Fruit fly (Drosophila melanogaster): ENCODE measurements around the gene msi.
A peak's percentile ranks its signal among the peaks of the same experiment; 100 is the strongest.

msi gene

dm6 chr3R:25466166-25466565, 49.8 kb upstream of the msi start:
- TF ChIP-seq CG14710 (tag; optimal IDR thresholded peaks at IDR 0.05) (no peak), sqz (GFP tag; optimal IDR thresholded peaks at IDR 0.05) (peak; percentile 26)

- TF ChIP-seq sens (GFP tag) (peak; percentile 58), E2f1 (GFP tag; IDR thresholded peaks at IDR 0.05) (no peak), CG4328 (GFP tag; optimal IDR thresholded peaks at IDR 0.05) (no peak), tin (GFP tag; optimal IDR thresholded peaks at IDR 0.05) (no peak), CG17385 (GFP tag; optimal IDR thresholded peaks at IDR 0.05) (peak; percentile 55), CG17186 (GFP tag; optimal IDR thresholded peaks at IDR 0.05) (no peak), Hr51 (GFP tag; optimal IDR thresholded peaks at IDR 0.05) (no peak), HmgZ (tag; optimal IDR thresholded peaks at IDR 0.05) (no peak), CG6689 (GFP tag; IDR thresholded peaks at IDR 0.05) (no peak), Sin3A (optimal IDR thresholded peaks at IDR 0.05) (no peak), hth (optimal IDR thresholded peaks at IDR 0.05) (no peak), dpn (GFP tag; optimal IDR thresholded peaks at IDR 0.05) (no peak), Six4 (GFP tag; optimal IDR thresholded peaks at IDR 0.05) (no peak), pum (GFP tag; optimal IDR thresholded peaks at IDR 0.05) (no peak), al (GFP tag; IDR thresholded peaks at IDR 0.05) (no peak), CG15011 (GFP tag; optimal IDR thresholded peaks at IDR 0.05) (no peak), CG11085 (GFP tag; IDR thresholded peaks at IDR 0.05) (no peak), PHDP (tag; optimal IDR thresholded peaks at IDR 0.05) (no peak), CG32772 (GFP tag; IDR thresholded peaks at IDR 0.05) (no peak), CG30403 (GFP tag; optimal IDR thresholded peaks at IDR 0.05) (no peak), CG4854 (GFP tag; optimal IDR thresholded peaks at IDR 0.05) (no peak), CG17829 (tag; optimal IDR thresholded peaks at IDR 0.05) (no peak), fd64A (GFP tag; optimal IDR thresholded peaks at IDR 0.05) (no peak), CG7745 (tag; optimal IDR thresholded peaks at IDR 0.05) (peak; percentile 48), CG7271 (tag; optimal IDR thresholded peaks at IDR 0.05) (no peak), CG42726 (GFP tag; IDR thresholded peaks at IDR 0.05; ENCODE audit: partially characterized antibody) (no peak), D (optimal IDR thresholded peaks at IDR 0.05) (peak; percentile 68), D (GFP tag; optimal IDR thresholded peaks at IDR 0.05) (no peak), CG15479 (GFP tag; optimal IDR thresholded peaks at IDR 0.05) (peak; percentile 66), GATAe (GFP tag; conservative IDR thresholded peaks at IDR 0.05) (no peak), ken (GFP tag; IDR thresholded peaks at IDR 0.05) (no peak), kah (GFP tag; optimal IDR thresholded peaks at IDR 0.05) (peak; percentile 67), Ets65A (GFP tag) (no peak), Scr (GFP tag; IDR thresholded peaks at IDR 0.05; ENCODE audit: partially characterized antibody) (no peak), psq (GFP tag; optimal IDR thresholded peaks at IDR 0.05) (peak; percentile 81), Sry-δ (GFP tag; optimal IDR thresholded peaks at IDR 0.05) (no peak), CG9727 (GFP tag; optimal IDR thresholded peaks at IDR 0.05) (no peak), CG8290 (GFP tag; optimal IDR thresholded peaks at IDR 0.05) (no peak), CG8290 (tag; optimal IDR thresholded peaks at IDR 0.05) (no peak), CG18476 (GFP tag; optimal IDR thresholded peaks at IDR 0.05) (no peak), CG8924 (tag; optimal IDR thresholded peaks at IDR 0.05) (peak; percentile 55), crol (GFP tag; IDR thresholded peaks at IDR 0.05) (no peak), CG8281 (tag; optimal IDR thresholded peaks at IDR 0.05) (no peak), CG2199 (GFP tag; IDR thresholded peaks at IDR 0.05) (peak; percentile 73; the same call in 1 of the 3 replicates), cwo (GFP tag; optimal IDR thresholded peaks at IDR 0.05) (no peak), chinmo (GFP tag; IDR thresholded peaks at IDR 0.05; ENCODE audit: partially characterized antibody) (0 out of 4 replicates have a peak, but pooled peaks have one; percentile 6), toy (GFP tag; IDR thresholded peaks at IDR 0.05) (no peak)
Observed at dm6 chr3R:25471853-25472634, 43.9 kb upstream of the msi start.
